Fruit fly (Drosophila melanogaster) whole organism, embryonic: ENCODE measurements around the gene CG31559.

Experiments used
- Abd-B ChIP-seq: fragments of 200-800 bp; sonication (Bioruptor generic); optimal IDR thresholded peaks from 2 replicates; lab custom pipeline; 2018; ENCODE audit warnings: missing biosample characterization, mild to moderate bottlenecking, missing genetic modification characterization, moderate library complexity
- Bdp1 ChIP-seq: fragments of 200-800 bp; sonication (Bioruptor generic); optimal IDR thresholded peaks from 3 replicates; lab custom pipeline; 2016; ENCODE audit warnings: missing biosample characterization, missing genetic modification characterization
- Blimp-1 ChIP-seq: fragments of 200-800 bp; sonication (Bioruptor generic); optimal IDR thresholded peaks from 3 replicates; lab custom pipeline; 2018; ENCODE audit warnings: missing biosample characterization, missing genetic modification characterization, mild to moderate bottlenecking, moderate library complexity, missing genetic modification reagents
- CG10321 ChIP-seq: fragments of 200-800 bp; sonication (Bioruptor generic); IDR thresholded peaks from 2 replicates; pipeline ENCODE4 v1.3.6; 2022; ENCODE audit warnings: missing biosample characterization, missing genetic modification characterization
- CG11456 ChIP-seq: fragments of 200-800 bp; sonication (Bioruptor generic); IDR thresholded peaks from 3 replicates; pipeline ENCODE4 v1.3.6; 2022; ENCODE audit warnings: missing biosample characterization, missing genetic modification characterization
- CG11504 ChIP-seq: fragments of 200-800 bp; sonication (Bioruptor generic); optimal IDR thresholded peaks from 3 replicates; lab custom pipeline; 2019; ENCODE audit warnings: missing biosample characterization, mild to moderate bottlenecking, missing genetic modification characterization, moderate library complexity
- CG12219 ChIP-seq: fragments of 200-800 bp; sonication (Bioruptor generic); optimal IDR thresholded peaks from 3 replicates; lab custom pipeline; 2018; ENCODE audit warnings: missing biosample characterization, mild to moderate bottlenecking, missing genetic modification characterization
- CG13296 ChIP-seq: fragments of 200-800 bp; sonication (Bioruptor generic); optimal IDR thresholded peaks from 3 replicates; lab custom pipeline; 2018; ENCODE audit warnings: missing biosample characterization, mild to moderate bottlenecking, missing genetic modification characterization
- CG13624 ChIP-seq: fragments of 200-800 bp; sonication (Bioruptor generic); optimal IDR thresholded peaks from 2 replicates; lab custom pipeline; 2016; ENCODE audit warnings: missing biosample characterization, missing genetic modification characterization
- CG14014 ChIP-seq: fragments of 200-800 bp; sonication (Bioruptor generic); IDR thresholded peaks from 2 replicates; pipeline ENCODE4 v1.3.6; 2022; ENCODE audit warnings: missing biosample characterization, missing genetic modification characterization
- CG17186 ChIP-seq: fragments of 200-800 bp; sonication (Bioruptor generic); optimal IDR thresholded peaks from 3 replicates; lab custom pipeline; 2017; ENCODE audit warnings: missing biosample characterization, missing genetic modification reagents, missing genetic modification characterization
- CG17612 ChIP-seq: fragments of 200-800 bp; sonication (Bioruptor generic); IDR thresholded peaks from 2 replicates; pipeline ENCODE4 v1.3.6; 2022; ENCODE audit warnings: missing biosample characterization, missing genetic modification characterization
- CG17829 ChIP-seq: fragments of 200-800 bp; optimal IDR thresholded peaks from 2 replicates; lab custom pipeline; 2019; ENCODE audit warnings: missing biosample characterization, mild to moderate bottlenecking, missing genetic modification characterization, moderate library complexity
- CG18262 ChIP-seq: fragments of 200-800 bp; optimal IDR thresholded peaks from 3 replicates; lab custom pipeline; 2019; ENCODE audit warnings: missing biosample characterization, mild to moderate bottlenecking, missing genetic modification characterization, moderate library complexity
- CG32767 ChIP-seq: fragments of 200-800 bp; sonication (Bioruptor generic); IDR thresholded peaks from 2 replicates; pipeline ENCODE4 v1.3.6; 2022; ENCODE audit warnings: missing biosample characterization, missing genetic modification characterization
- CG3838 ChIP-seq: fragments of 200-800 bp; sonication (Bioruptor generic); optimal IDR thresholded peaks from 3 replicates; lab custom pipeline; 2016; ENCODE audit warnings: missing biosample characterization, missing genetic modification characterization
- CG43689 ChIP-seq: fragments of 200-800 bp; sonication (Bioruptor generic); IDR thresholded peaks from 2 replicates; pipeline ENCODE4 v1.3.6; 2022; ENCODE audit warnings: missing biosample characterization, missing genetic modification characterization
- CG4730 ChIP-seq: fragments of 200-800 bp; sonication (Bioruptor generic); IDR thresholded peaks from 2 replicates; pipeline ENCODE4 v1.3.6; 2022; ENCODE audit warnings: missing biosample characterization, missing genetic modification characterization
- CG4820 ChIP-seq: fragments of 200-800 bp; sonication (Bioruptor generic); optimal IDR thresholded peaks from 3 replicates; lab custom pipeline; 2016; ENCODE audit warnings: missing biosample characterization, missing genetic modification characterization
- CG5180 ChIP-seq: fragments of 200-800 bp; sonication (Bioruptor generic); optimal IDR thresholded peaks from 3 replicates; lab custom pipeline; 2017; ENCODE audit warnings: missing biosample characterization, missing genetic modification characterization, mild to moderate bottlenecking, moderate library complexity, missing genetic modification reagents
- CG6683 ChIP-seq: fragments of 200-800 bp; sonication (Bioruptor generic); optimal IDR thresholded peaks from 2 replicates; lab custom pipeline; 2017; ENCODE audit warnings: missing biosample characterization, mild to moderate bottlenecking, missing genetic modification characterization, missing genetic modification reagents
- CG6765 ChIP-seq: fragments of 200-800 bp; sonication (Bioruptor generic); optimal IDR thresholded peaks from 3 replicates; lab custom pipeline; 2017; ENCODE audit warnings: missing biosample characterization, mild to moderate bottlenecking, missing genetic modification characterization
- CG6854 ChIP-seq: fragments of 200-800 bp; sonication (Bioruptor generic); optimal IDR thresholded peaks from 3 replicates; lab custom pipeline; 2017; ENCODE audit warnings: missing biosample characterization, mild to moderate bottlenecking, missing genetic modification characterization
- CG9215 ChIP-seq: fragments of 200-800 bp; sonication (Bioruptor generic); IDR thresholded peaks from 2 replicates; pipeline ENCODE4 v1.3.6; 2022; ENCODE audit warnings: missing biosample characterization, missing genetic modification characterization
- CG9727 ChIP-seq: fragments of 200-800 bp; sonication (Bioruptor generic); optimal IDR thresholded peaks from 3 replicates; lab custom pipeline; 2017; ENCODE audit warnings: missing biosample characterization, mild to moderate bottlenecking, missing genetic modification characterization
- Dip3 ChIP-seq: fragments of 200-800 bp; sonication (Bioruptor generic); optimal IDR thresholded peaks from 3 replicates; lab custom pipeline; 2016; ENCODE audit warnings: missing biosample characterization, missing genetic modification characterization
- Fer1 ChIP-seq: fragments of 200-800 bp; sonication (Bioruptor generic); optimal IDR thresholded peaks from 2 replicates; lab custom pipeline; 2017; ENCODE audit warnings: missing biosample characterization, mild to moderate bottlenecking, missing genetic modification characterization
- HmgZ ChIP-seq: fragments of 200-800 bp; sonication (Bioruptor generic); optimal IDR thresholded peaks from 2 replicates; lab custom pipeline; 2018; ENCODE audit warnings: missing biosample characterization, mild to moderate bottlenecking, missing genetic modification characterization
- Hr51 ChIP-seq, 2 experiments: fragments of 200-800 bp; sonication (Bioruptor generic); optimal IDR thresholded peaks; 2 replicates in 1 of 2; 3 replicates in 1 of 2; lab custom pipeline; 2016 to 2018; ENCODE audit warnings: missing biosample characterization in 2 of 2, missing genetic modification characterization in 2 of 2, mild to moderate bottlenecking in 1 of 2, moderate library complexity in 1 of 2
- Hsf ChIP-seq: fragments of 200-800 bp; sonication (Bioruptor generic); optimal IDR thresholded peaks from 3 replicates; lab custom pipeline; 2016; ENCODE audit warnings: missing biosample characterization, missing genetic modification characterization
- Meics ChIP-seq: fragments of 200-800 bp; sonication (Bioruptor generic); optimal IDR thresholded peaks from 2 replicates; lab custom pipeline; 2017; ENCODE audit warnings: missing biosample characterization, mild to moderate bottlenecking, missing genetic modification characterization
- Myb ChIP-seq: fragments of 200-800 bp; sonication (Bioruptor generic); optimal IDR thresholded peaks from 2 replicates; lab custom pipeline; 2016; ENCODE audit warnings: missing biosample characterization, missing genetic modification characterization
- NC2β ChIP-seq: fragments of 200-800 bp; sonication (Bioruptor generic); optimal IDR thresholded peaks from 2 replicates; lab custom pipeline; 2016; ENCODE audit warnings: missing biosample characterization, missing genetic modification characterization
- Taf1 ChIP-seq: fragments of 200-800 bp; sonication (Bioruptor generic); IDR thresholded peaks from 2 replicates; pipeline ENCODE4 v1.3.6; 2022; ENCODE audit warnings: missing biosample characterization, missing genetic modification characterization
- ap ChIP-seq: fragments of 200-800 bp; sonication (Bioruptor generic); IDR thresholded peaks from 2 replicates; pipeline ENCODE4 v1.3.6; 2022; ENCODE audit warnings: missing biosample characterization, missing genetic modification characterization
- ems ChIP-seq: fragments of 200-800 bp; sonication (Bioruptor generic); optimal IDR thresholded peaks from 3 replicates; lab custom pipeline; 2016; ENCODE audit warnings: missing biosample characterization, missing genetic modification characterization
- gem ChIP-seq: fragments of 200-800 bp; sonication (Bioruptor generic); optimal IDR thresholded peaks from 2 replicates; lab custom pipeline; 2019; ENCODE audit warnings: missing biosample characterization, mild to moderate bottlenecking, missing genetic modification characterization, moderate library complexity
- kay ChIP-seq: fragments of 200-800 bp; sonication (Bioruptor generic); optimal IDR thresholded peaks from 2 replicates; lab custom pipeline; 2016; ENCODE audit warnings: missing biosample characterization, missing genetic modification characterization
- lab ChIP-seq: fragments of 200-800 bp; sonication (Bioruptor generic); optimal IDR thresholded peaks from 3 replicates; lab custom pipeline; 2017; ENCODE audit warnings: missing biosample characterization, missing genetic modification characterization, mild to moderate bottlenecking, moderate library complexity, missing genetic modification reagents
- lbe ChIP-seq: fragments of 200-800 bp; sonication (Bioruptor generic); optimal IDR thresholded peaks from 2 replicates; lab custom pipeline; 2016; ENCODE audit warnings: missing biosample characterization, mild to moderate bottlenecking, missing genetic modification characterization
- nerfin-1 ChIP-seq: fragments of 200-800 bp; sonication (Bioruptor generic); optimal IDR thresholded peaks from 3 replicates; lab custom pipeline; 2019; ENCODE audit warnings: missing biosample characterization, mild to moderate bottlenecking, missing genetic modification characterization, moderate library complexity
- odd ChIP-seq: fragments of 200-800 bp; sonication (Bioruptor generic); optimal IDR thresholded peaks from 2 replicates; lab custom pipeline; 2017; ENCODE audit warnings: missing biosample characterization, mild to moderate bottlenecking, missing genetic modification characterization
- rib ChIP-seq: fragments of 200-800 bp; sonication (Bioruptor generic); IDR thresholded peaks from 2 replicates; pipeline ENCODE4 v1.3.6; 2022; ENCODE audit warnings: missing biosample characterization, missing genetic modification characterization
- row ChIP-seq: fragments of 200-800 bp; sonication (Bioruptor generic); IDR thresholded peaks from 3 replicates; pipeline ENCODE4 v1.3.6; 2022; ENCODE audit warnings: missing biosample characterization, missing genetic modification characterization
- sd ChIP-seq: fragments of 200-800 bp; sonication (Bioruptor generic); optimal IDR thresholded peaks from 3 replicates; lab custom pipeline; 2018; ENCODE audit warnings: missing biosample characterization, mild to moderate bottlenecking, missing genetic modification characterization, moderate library complexity
- sens ChIP-seq: fragments of 200-800 bp; sonication (Bioruptor generic); peaks from one replicate; lab custom pipeline; 2016; ENCODE audit warnings: missing biosample characterization, missing genetic modification characterization
- seq ChIP-seq: fragments of 200-800 bp; sonication (Bioruptor generic); IDR thresholded peaks from 2 replicates; pipeline ENCODE4 v1.3.6; 2022; ENCODE audit warnings: missing biosample characterization, missing genetic modification characterization
- stwl ChIP-seq: fragments of 200-800 bp; sonication (Bioruptor generic); optimal IDR thresholded peaks from 3 replicates; lab custom pipeline; 2018; ENCODE audit warnings: missing biosample characterization, mild to moderate bottlenecking, missing genetic modification characterization, moderate library complexity
- wor ChIP-seq: fragments of 200-800 bp; sonication (Bioruptor generic); IDR thresholded peaks from 2 replicates; pipeline ENCODE4 v1.3.6; 2022; ENCODE audit warnings: missing biosample characterization, missing genetic modification characterization

Gene CG31559

dm6 chr3R:6112252-6112995 is 44.6 kb downstream of the CG31559 start, which contains the start of gene Obp83g (continued):
- peak; percentile 75 for TF ChIP-seq CG5180 (GFP tag; lab: Kevin White, UChicago)
- peak; percentile 28 for TF ChIP-seq sd
- TF ChIP-seq Dip3 (GFP tag; lab: Kevin White, UChicago): peak; percentile 0
- TF ChIP-seq sens (GFP tag; lab: Kevin White, UChicago): peak; percentile 88
- peak in 1 of 2 experiments; percentile 69 for TF ChIP-seq Hr51 (GFP tag; optimal IDR thresholded peaks at IDR 0.05; lab: Kevin White, UChicago)
- peak; percentile 36 for TF ChIP-seq Hsf
- peak; percentile 4 for TF ChIP-seq CG4820 (GFP tag; lab: Kevin White, UChicago)
- no peak for TF ChIP-seq Taf1 (GFP tag; lab: Robert Waterston, UW)
- peak; percentile 55 for TF ChIP-seq CG13296
- TF ChIP-seq CG6683 (GFP tag; lab: Kevin White, UChicago): no peak
- no peak for TF ChIP-seq nerfin-1
- TF ChIP-seq ems: no peak
- no peak for TF ChIP-seq stwl (tag; lab: Kevin White, UChicago)
- TF ChIP-seq CG9727 (GFP tag; lab: Kevin White, UChicago): peak; percentile 18
- TF ChIP-seq Blimp-1 (GFP tag; lab: Kevin White, UChicago): peak; percentile 14
- peak; percentile 37 for TF ChIP-seq CG18262 (tag; lab: Kevin White, UChicago)
- 0 out of 3 replicates have a peak, but pooled peaks have one; percentile 16 for TF ChIP-seq CG11456 (GFP tag; lab: Robert Waterston, UW)
- no peak for TF ChIP-seq CG14014 (GFP tag; lab: Robert Waterston, UW)
- TF ChIP-seq CG4730 (GFP tag; lab: Robert Waterston, UW): peak; percentile 40; the same call in 1 of the 2 replicates
- peak; percentile 9 for TF ChIP-seq CG17829 (tag; lab: Kevin White, UChicago)
- peak; percentile 3 for TF ChIP-seq lbe
- no peak for TF ChIP-seq CG10321
- peak; percentile 21 for TF ChIP-seq Abd-B (GFP tag; lab: Kevin White, UChicago)
- peak; percentile 18 for TF ChIP-seq odd (GFP tag; lab: Kevin White, UChicago)
- TF ChIP-seq kay (GFP tag; lab: Kevin White, UChicago): no peak
- TF ChIP-seq HmgZ (tag; lab: Kevin White, UChicago): no peak
- no peak for TF ChIP-seq CG43689 (GFP tag; lab: Robert Waterston, UW)
- TF ChIP-seq Bdp1: no peak
- TF ChIP-seq ap (GFP tag; lab: Robert Waterston, UW): 0 out of 2 replicates have a peak, but pooled peaks have one; percentile 16
- TF ChIP-seq CG17186: no peak
- peak; percentile 56 for TF ChIP-seq CG9215 (GFP tag; lab: Robert Waterston, UW)
- no peak for TF ChIP-seq CG17612 (GFP tag; lab: Robert Waterston, UW)
- peak; percentile 70 for TF ChIP-seq CG11504 (tag; lab: Kevin White, UChicago)
- peak; percentile 3 for TF ChIP-seq Myb (GFP tag; lab: Kevin White, UChicago)
- peak; percentile 32 for TF ChIP-seq Fer1
- TF ChIP-seq CG6854: peak; percentile 19
- TF ChIP-seq row (GFP tag; lab: Robert Waterston, UW): peak; percentile 83
- 0 out of 2 replicates have a peak, but pooled peaks have one; percentile 8 for TF ChIP-seq seq
- TF ChIP-seq gem (tag; lab: Kevin White, UChicago): peak; percentile 66
- peak; percentile 18; the same call in 1 of the 2 replicates for TF ChIP-seq wor (GFP tag; lab: Robert Waterston, UW)
- no peak for TF ChIP-seq CG12219 (GFP tag; lab: Kevin White, UChicago)
- peak; percentile 48 for TF ChIP-seq Meics (GFP tag; lab: Kevin White, UChicago)
- peak; percentile 65 for TF ChIP-seq lab (GFP tag; lab: Kevin White, UChicago)
- TF ChIP-seq CG3838 (GFP tag; lab: Kevin White, UChicago): no peak
- no peak for TF ChIP-seq rib (GFP tag; lab: Robert Waterston, UW)
- peak; percentile 18 for TF ChIP-seq CG6765 (GFP tag; lab: Kevin White, UChicago)
- peak; percentile 55; the same call in 1 of the 2 replicates for TF ChIP-seq CG32767
- TF ChIP-seq CG13624 (GFP tag; lab: Kevin White, UChicago): no peak
- TF ChIP-seq NC2β (GFP tag; lab: Kevin White, UChicago): no peak
